Fruit fly (Drosophila melanogaster) whole organism, embryonic: ENCODE measurements around the gene CG13248.

Experiments used
- Ada2b ChIP-seq: fragments of 200-800 bp; sonication (Bioruptor generic); IDR thresholded peaks from 2 replicates; pipeline ENCODE4 v1.3.6; 2022; ENCODE audit warnings: missing biosample characterization, missing genetic modification characterization
- BtbVII ChIP-seq: fragments of 200-800 bp; sonication (Bioruptor generic); optimal IDR thresholded peaks from 3 replicates; lab custom pipeline; 2017; ENCODE audit warnings: missing biosample characterization, mild to moderate bottlenecking, missing genetic modification characterization
- CG1024 ChIP-seq: fragments of 200-800 bp; sonication (Bioruptor generic); IDR thresholded peaks from 2 replicates; pipeline ENCODE4 v1.3.6; 2022; ENCODE audit warnings: missing biosample characterization, missing genetic modification characterization
- CG10321 ChIP-seq: fragments of 200-800 bp; sonication (Bioruptor generic); IDR thresholded peaks from 2 replicates; pipeline ENCODE4 v1.3.6; 2022; ENCODE audit warnings: missing biosample characterization, missing genetic modification characterization
- CG12744 ChIP-seq: fragments of 200-800 bp; sonication (Bioruptor generic); optimal IDR thresholded peaks from 2 replicates; lab custom pipeline; 2016; ENCODE audit warnings: missing biosample characterization, missing genetic modification characterization
- CG12769 ChIP-seq: fragments of 200-800 bp; sonication (Bioruptor generic); optimal IDR thresholded peaks from 2 replicates; lab custom pipeline; 2019; ENCODE audit warnings: missing biosample characterization, mild to moderate bottlenecking, missing genetic modification characterization, moderate library complexity
- CG13424 ChIP-seq: fragments of 200-800 bp; sonication (Bioruptor generic); optimal IDR thresholded peaks from 2 replicates; lab custom pipeline; 2019; ENCODE audit warnings: missing biosample characterization, mild to moderate bottlenecking, missing genetic modification characterization, moderate library complexity
- CG13624 ChIP-seq: fragments of 200-800 bp; sonication (Bioruptor generic); optimal IDR thresholded peaks from 2 replicates; lab custom pipeline; 2016; ENCODE audit warnings: missing biosample characterization, missing genetic modification characterization
- CG14860 ChIP-seq: fragments of 200-800 bp; sonication (Bioruptor generic); IDR thresholded peaks from 3 replicates; pipeline ENCODE4 v1.3.6; 2022; ENCODE audit warnings: missing biosample characterization, missing genetic modification characterization; ENCODE audit not compliant: partially characterized antibody
- CG1647 ChIP-seq: fragments of 200-800 bp; sonication (Bioruptor generic); optimal IDR thresholded peaks from 3 replicates; lab custom pipeline; 2016; ENCODE audit warnings: missing biosample characterization, missing genetic modification characterization
- CG1792 ChIP-seq: fragments of 200-800 bp; sonication (Bioruptor generic); optimal IDR thresholded peaks from 2 replicates; lab custom pipeline; 2016; ENCODE audit warnings: missing biosample characterization, missing genetic modification characterization
- CG18262 ChIP-seq: fragments of 200-800 bp; optimal IDR thresholded peaks from 3 replicates; lab custom pipeline; 2019; ENCODE audit warnings: missing biosample characterization, mild to moderate bottlenecking, missing genetic modification characterization, moderate library complexity
- CG2116 ChIP-seq: fragments of 200-800 bp; sonication (Bioruptor generic); optimal IDR thresholded peaks from 3 replicates; lab custom pipeline; 2018; ENCODE audit warnings: missing biosample characterization, mild to moderate bottlenecking, missing genetic modification characterization
- CG31224 ChIP-seq: fragments of 200-800 bp; sonication (Bioruptor generic); IDR thresholded peaks from 2 replicates; pipeline ENCODE4 v1.3.6; 2022; ENCODE audit warnings: missing biosample characterization, missing genetic modification characterization
- CG3163 ChIP-seq: fragments of 200-800 bp; sonication (Bioruptor generic); optimal IDR thresholded peaks from 3 replicates; lab custom pipeline; 2016; ENCODE audit warnings: missing biosample characterization, missing genetic modification characterization
- CG4404 ChIP-seq: fragments of 200-800 bp; sonication (Bioruptor generic); IDR thresholded peaks from 2 replicates; pipeline ENCODE4 v1.3.6; 2022; ENCODE audit warnings: missing biosample characterization, missing genetic modification characterization
- CG5953 ChIP-seq: fragments of 200-800 bp; sonication (Bioruptor generic); IDR thresholded peaks from 2 replicates; pipeline ENCODE4 v1.3.6; 2022; ENCODE audit warnings: missing biosample characterization, missing genetic modification characterization
- CG7556 ChIP-seq: fragments of 200-800 bp; sonication (Bioruptor generic); optimal IDR thresholded peaks from 2 replicates; lab custom pipeline; 2017; ENCODE audit warnings: missing biosample characterization, mild to moderate bottlenecking, missing genetic modification characterization
- CG7745 ChIP-seq: fragments of 200-800 bp; sonication (Bioruptor generic); optimal IDR thresholded peaks from 2 replicates; lab custom pipeline; 2018; ENCODE audit warnings: missing biosample characterization, mild to moderate bottlenecking, missing genetic modification characterization, moderate library complexity
- CG8281 ChIP-seq: fragments of 200-800 bp; sonication (Bioruptor generic); optimal IDR thresholded peaks from 2 replicates; lab custom pipeline; 2018; ENCODE audit warnings: missing biosample characterization, mild to moderate bottlenecking, missing genetic modification characterization, moderate library complexity
- CG9727 ChIP-seq: fragments of 200-800 bp; sonication (Bioruptor generic); optimal IDR thresholded peaks from 3 replicates; lab custom pipeline; 2017; ENCODE audit warnings: missing biosample characterization, mild to moderate bottlenecking, missing genetic modification characterization
- CoRest ChIP-seq: fragments of 200-800 bp; sonication (Bioruptor generic); optimal IDR thresholded peaks from 3 replicates; lab custom pipeline; 2018; ENCODE audit warnings: missing biosample characterization, mild to moderate bottlenecking, missing genetic modification characterization, moderate library complexity
- HmgZ ChIP-seq: fragments of 200-800 bp; sonication (Bioruptor generic); optimal IDR thresholded peaks from 2 replicates; lab custom pipeline; 2018; ENCODE audit warnings: missing biosample characterization, mild to moderate bottlenecking, missing genetic modification characterization
- Hmr ChIP-seq: fragments of 200-800 bp; sonication (Bioruptor generic); optimal IDR thresholded peaks from 3 replicates; lab custom pipeline; 2017; ENCODE audit warnings: mild to moderate bottlenecking, missing biosample characterization, missing genetic modification reagents, missing genetic modification characterization
- Hr39 ChIP-seq: fragments of >200 bp; optimal IDR thresholded peaks from 2 replicates; lab custom pipeline; 2017
- Hr51 ChIP-seq, 2 experiments: fragments of 200-800 bp; sonication (Bioruptor generic); optimal IDR thresholded peaks; 2 replicates in 1 of 2; 3 replicates in 1 of 2; lab custom pipeline; 2016 to 2018; ENCODE audit warnings: missing biosample characterization in 2 of 2, missing genetic modification characterization in 2 of 2, mild to moderate bottlenecking in 1 of 2, moderate library complexity in 1 of 2
- Hr78 ChIP-seq, 2 experiments: fragments of 200-800 bp in 1 of 2; fragments of >200 bp in 1 of 2; sonication (Bioruptor generic) in 1 of 2; optimal IDR thresholded peaks; 2 replicates each; lab custom pipeline; 2017 to 2019; ENCODE audit warnings: missing biosample characterization in 2 of 2, missing genetic modification characterization in 2 of 2, mild to moderate bottlenecking in 1 of 2, moderate library complexity in 1 of 2
- Taf1 ChIP-seq: fragments of 200-800 bp; sonication (Bioruptor generic); IDR thresholded peaks from 2 replicates; pipeline ENCODE4 v1.3.6; 2022; ENCODE audit warnings: missing biosample characterization, missing genetic modification characterization
- Trl ChIP-seq, 3 experiments: fragments of >200 bp in 2 of 3; fragments of 200-800 bp in 1 of 3; sonication (Bioruptor generic) in 1 of 3; optimal IDR thresholded peaks; 2 replicates in 1 of 3; 3 replicates in 2 of 3; lab custom pipeline; 2016 to 2017; ENCODE audit warnings: missing biosample characterization in 1 of 3, missing genetic modification characterization in 1 of 3
- Xbp1 ChIP-seq: fragments of 200-800 bp; sonication (Bioruptor generic); optimal IDR thresholded peaks from 3 replicates; lab custom pipeline; 2016; ENCODE audit warnings: missing biosample characterization, mild to moderate bottlenecking, missing genetic modification characterization
- aop ChIP-seq: fragments of 200-800 bp; sonication (Bioruptor generic); IDR thresholded peaks from 2 replicates; pipeline ENCODE4 v1.3.6; 2022; ENCODE audit warnings: missing biosample characterization, missing genetic modification characterization
- bab2 ChIP-seq: fragments of 200-800 bp; sonication (Bioruptor generic); optimal IDR thresholded peaks from 2 replicates; lab custom pipeline; 2016; ENCODE audit warnings: missing biosample characterization, missing genetic modification characterization
- bcd ChIP-seq: fragments of 200-800 bp; sonication (Bioruptor generic); optimal IDR thresholded peaks from 2 replicates; lab custom pipeline; 2017; ENCODE audit warnings: missing biosample characterization, mild to moderate bottlenecking, missing genetic modification characterization
- cad ChIP-seq: fragments of >200 bp; optimal IDR thresholded peaks from 2 replicates; lab custom pipeline; 2017; ENCODE audit warnings: missing biosample characterization, missing genetic modification characterization
- cg ChIP-seq: fragments of 200-800 bp; sonication (Bioruptor generic); optimal IDR thresholded peaks from 3 replicates; lab custom pipeline; 2019; ENCODE audit warnings: missing biosample characterization, mild to moderate bottlenecking, missing genetic modification characterization, moderate library complexity
- crc ChIP-seq: fragments of 200-800 bp; sonication (Bioruptor generic); optimal IDR thresholded peaks from 2 replicates; lab custom pipeline; 2016; ENCODE audit warnings: missing biosample characterization, missing genetic modification characterization
- hkb ChIP-seq, 2 experiments: fragments of 200-800 bp in 1 of 2; fragments of >200 bp in 1 of 2; sonication (Bioruptor generic) in 1 of 2; IDR thresholded peaks in 1 of 2; optimal IDR thresholded peaks in 1 of 2; 2 replicates each; pipeline versions ENCODE4 v1.3.6 to Lab custom; 2017 to 2022; ENCODE audit warnings: missing biosample characterization in 1 of 2, missing genetic modification characterization in 1 of 2
- mam ChIP-seq: fragments of 200-800 bp; sonication (Bioruptor generic); optimal IDR thresholded peaks from 3 replicates; lab custom pipeline; 2016; ENCODE audit warnings: missing biosample characterization, missing genetic modification characterization
- nerfin-1 ChIP-seq: fragments of 200-800 bp; sonication (Bioruptor generic); optimal IDR thresholded peaks from 3 replicates; lab custom pipeline; 2019; ENCODE audit warnings: missing biosample characterization, mild to moderate bottlenecking, missing genetic modification characterization, moderate library complexity
- oc ChIP-seq: fragments of 200-800 bp; sonication (Bioruptor generic); optimal IDR thresholded peaks from 2 replicates; lab custom pipeline; 2018; ENCODE audit warnings: missing biosample characterization, mild to moderate bottlenecking, missing genetic modification characterization, moderate library complexity
- org-1 ChIP-seq: fragments of 200-800 bp; sonication (Bioruptor generic); optimal IDR thresholded peaks from 2 replicates; lab custom pipeline; 2017; ENCODE audit warnings: missing biosample characterization, missing genetic modification characterization
- pum ChIP-seq: fragments of 200-800 bp; sonication (Bioruptor generic); optimal IDR thresholded peaks from 2 replicates; lab custom pipeline; 2016; ENCODE audit warnings: missing biosample characterization, missing genetic modification characterization
- salm ChIP-seq: fragments of 200-800 bp; sonication (Bioruptor generic); optimal IDR thresholded peaks from 2 replicates; lab custom pipeline; 2018; ENCODE audit warnings: missing biosample characterization, mild to moderate bottlenecking, missing genetic modification characterization
- sd ChIP-seq: fragments of 200-800 bp; sonication (Bioruptor generic); optimal IDR thresholded peaks from 3 replicates; lab custom pipeline; 2018; ENCODE audit warnings: missing biosample characterization, mild to moderate bottlenecking, missing genetic modification characterization, moderate library complexity
- stwl ChIP-seq: fragments of 200-800 bp; sonication (Bioruptor generic); optimal IDR thresholded peaks from 3 replicates; lab custom pipeline; 2018; ENCODE audit warnings: missing biosample characterization, mild to moderate bottlenecking, missing genetic modification characterization, moderate library complexity
- tin ChIP-seq: fragments of 200-800 bp; sonication (Bioruptor generic); optimal IDR thresholded peaks from 3 replicates; lab custom pipeline; 2016; ENCODE audit warnings: missing biosample characterization, missing genetic modification characterization
- yki ChIP-seq: fragments of >200 bp; optimal IDR thresholded peaks from 3 replicates; lab custom pipeline; 2018

Gene CG13248

dm6 chr3L:20402665-20403492, 7.5 kb downstream of the CG13248 start (continued):
- TF ChIP-seq CG9727 (peak; percentile 81), CG13424 (tag; lab: Kevin White, UChicago) (peak; percentile 0), stwl (tag; lab: Kevin White, UChicago) (peak; percentile 19), Hmr (GFP tag; lab: Kevin White, UChicago) (no peak), aop (GFP tag; lab: Robert Waterston, UW) (no peak), Xbp1 (GFP tag; lab: Kevin White, UChicago) (no peak), CG13624 (no peak), sd (tag; lab: Kevin White, UChicago) (no peak), CG7745 (no peak), bcd (GFP tag; lab: Kevin White, UChicago) (no peak), Hr39 (lab: Kevin White, UChicago) (no peak), CG10321 (GFP tag; lab: Robert Waterston, UW) (no peak), BtbVII (GFP tag; lab: Kevin White, UChicago) (no peak), CG8281 (no peak), Taf1 (no peak), yki (lab: Kevin White, UChicago) (no peak), nerfin-1 (tag; lab: Kevin White, UChicago) (no peak), CG31224 (no peak), Ada2b (GFP tag; lab: Robert Waterston, UW) (no peak), CG5953 (no peak), bab2 (GFP tag; lab: Kevin White, UChicago) (no peak), tin (no peak), CG7556 (no peak), CG18262 (tag; lab: Kevin White, UChicago) (peak; percentile 72), CG1647 (GFP tag; lab: Kevin White, UChicago) (no peak), CG14860 (GFP tag; lab: Robert Waterston, UW) (no peak), CG4404 (GFP tag; lab: Robert Waterston, UW) (peak; percentile 87), mam (GFP tag; lab: Kevin White, UChicago) (no peak)

dm6 chr3L:20401026-20401912, 9.1 kb downstream of the CG13248 start, which contains the start of gene trbl:
trbl (minus strand) TSS chr3L:20401609.
- TF ChIP-seq CG1792 (GFP tag; lab: Kevin White, UChicago) (no peak), HmgZ (no peak), cad (GFP tag; lab: Kevin White, UChicago) (no peak), cg (GFP tag; lab: Kevin White, UChicago) (peak; percentile 38), CG3163 (GFP tag; lab: Kevin White, UChicago) (peak; percentile 99), salm (tag; lab: Kevin White, UChicago) (peak; percentile 57), CG12744 (GFP tag; lab: Kevin White, UChicago) (peak; percentile 11), CG8281 (no peak), Xbp1 (GFP tag; lab: Kevin White, UChicago) (no peak), hkb (optimal IDR thresholded peaks at IDR 0.05; lab: Kevin White, UChicago) (no peak), hkb (GFP tag; IDR thresholded peaks at IDR 0.05; lab: Robert Waterston, UW) (peak; percentile 77), pum (GFP tag; lab: Kevin White, UChicago) (no peak), CoRest (tag; lab: Kevin White, UChicago) (no peak), org-1 (GFP tag; lab: Kevin White, UChicago) (no peak), oc (peak; percentile 47), Trl (optimal IDR thresholded peaks at IDR 0.05; lab: Kevin White, UChicago) (peak; percentile 97 to 98), Trl (GFP tag; optimal IDR thresholded peaks at IDR 0.05; lab: Kevin White, UChicago) (peak; percentile 80), CG12769 (tag; lab: Kevin White, UChicago) (peak; percentile 40), Hr78 (GFP tag; optimal IDR thresholded peaks at IDR 0.05; lab: Kevin White, UChicago) (peak in 1 of 2 experiments; percentile 44), bab2 (GFP tag; lab: Kevin White, UChicago) (no peak), CG2116 (GFP tag; lab: Kevin White, UChicago) (peak; percentile 73), Hr51 (GFP tag; optimal IDR thresholded peaks at IDR 0.05; lab: Kevin White, UChicago) (peak in 1 of 2 experiments; percentile 25), crc (no peak), CG1024 (GFP tag; lab: Robert Waterston, UW) (no peak)
